Fruit fly (Drosophila melanogaster) whole organism, adult: ENCODE measurements around the gene GAPsec.

Experiments
- CG12768 ChIP-seq: fragments of 200-800 bp; sonication (Bioruptor generic); optimal IDR thresholded peaks from 2 replicates; lab custom pipeline; 2017; ENCODE audit warnings: missing biosample characterization, missing genetic modification characterization, mild to moderate bottlenecking, moderate library complexity, missing genetic modification reagents
- CG14711 ChIP-seq: fragments of 200-800 bp; sonication (Bioruptor generic); optimal IDR thresholded peaks from 2 replicates; lab custom pipeline; 2018; ENCODE audit warnings: missing biosample characterization, mild to moderate bottlenecking, missing genetic modification characterization, moderate library complexity
- CG1620 ChIP-seq: fragments of 200-800 bp; sonication (Bioruptor generic); optimal IDR thresholded peaks from 2 replicates; lab custom pipeline; 2016; ENCODE audit warnings: missing biosample characterization, missing genetic modification characterization
- CG33017 ChIP-seq: fragments of 200-800 bp; sonication (Bioruptor generic); optimal IDR thresholded peaks from 2 replicates; lab custom pipeline; 2018; ENCODE audit warnings: missing biosample characterization, mild to moderate bottlenecking, missing genetic modification characterization, moderate library complexity
- CG5204 ChIP-seq: fragments of 200-800 bp; sonication (Bioruptor generic); optimal IDR thresholded peaks from 2 replicates; lab custom pipeline; 2016; ENCODE audit warnings: missing biosample characterization, missing genetic modification characterization
- CG7045 ChIP-seq: fragments of 200-800 bp; sonication (Bioruptor generic); optimal IDR thresholded peaks from 2 replicates; lab custom pipeline; 2017; ENCODE audit warnings: missing biosample characterization, mild to moderate bottlenecking, missing genetic modification characterization
- CG7101 ChIP-seq: fragments of 200-800 bp; sonication (Bioruptor generic); optimal IDR thresholded peaks from 2 replicates; lab custom pipeline; 2018; ENCODE audit warnings: missing biosample characterization, mild to moderate bottlenecking, missing genetic modification characterization, moderate library complexity
- Clk ChIP-seq: fragments of 200-800 bp; sonication (Bioruptor generic); optimal IDR thresholded peaks from 2 replicates; lab custom pipeline; 2017; ENCODE audit warnings: missing biosample characterization, missing genetic modification characterization
- Crg-1 ChIP-seq: fragments of 200-800 bp; sonication (Bioruptor generic); optimal IDR thresholded peaks from 2 replicates; lab custom pipeline; 2016; ENCODE audit warnings: missing biosample characterization, missing genetic modification characterization
- Hr96 ChIP-seq: fragments of 200-800 bp; sonication (Bioruptor generic); optimal IDR thresholded peaks from 2 replicates; lab custom pipeline; 2016; ENCODE audit warnings: missing biosample characterization, missing genetic modification characterization
- Mnt ChIP-seq: fragments of 200-800 bp; sonication (Bioruptor generic); optimal IDR thresholded peaks from 2 replicates; lab custom pipeline; 2016; ENCODE audit warnings: missing biosample characterization, mild to moderate bottlenecking, missing genetic modification characterization
- bab1 ChIP-seq: fragments of 200-800 bp; sonication (Bioruptor generic); optimal IDR thresholded peaks from 3 replicates; lab custom pipeline; 2019; ENCODE audit warnings: missing biosample characterization, mild to moderate bottlenecking, missing genetic modification characterization, moderate library complexity
- cic ChIP-seq: fragments of 200-800 bp; sonication (Bioruptor generic); optimal IDR thresholded peaks from 2 replicates; lab custom pipeline; 2017; ENCODE audit warnings: missing biosample characterization, mild to moderate bottlenecking, missing genetic modification characterization, moderate library complexity
- cnc ChIP-seq, 2 experiments: fragments of >200 bp; optimal IDR thresholded peaks; 2 replicates each; lab custom pipeline; 2017
- kay ChIP-seq: fragments of 200-800 bp; sonication (Bioruptor generic); peaks from one replicate; lab custom pipeline; 2016; ENCODE audit warnings: missing biosample characterization, missing genetic modification characterization, borderline replicate concordance
- ovo ChIP-seq: fragments of 200-800 bp; sonication (Bioruptor generic); optimal IDR thresholded peaks from 2 replicates; lab custom pipeline; 2016; ENCODE audit warnings: missing biosample characterization, missing genetic modification characterization
- pad ChIP-seq: fragments of 200-800 bp; sonication (Bioruptor generic); optimal IDR thresholded peaks from 3 replicates; lab custom pipeline; 2017; ENCODE audit warnings: missing biosample characterization, missing genetic modification characterization, mild to moderate bottlenecking, moderate library complexity, missing genetic modification reagents
- tj ChIP-seq: fragments of 200-800 bp; sonication (Bioruptor generic); optimal IDR thresholded peaks from 3 replicates; lab custom pipeline; 2017; ENCODE audit warnings: missing biosample characterization, mild to moderate bottlenecking, missing genetic modification characterization, moderate library complexity
- toe ChIP-seq: fragments of 200-800 bp; sonication (Bioruptor generic); optimal IDR thresholded peaks from 2 replicates; lab custom pipeline; 2016; ENCODE audit warnings: missing biosample characterization, missing genetic modification characterization

The GAPsec gene

dm6 chr3L:8667809-8668593, 44.3 kb upstream of the GAPsec start:
- no peak for TF ChIP-seq kay
- TF ChIP-seq bab1 (GFP tag; lab: Kevin White, UChicago): no peak
- TF ChIP-seq CG1620 (GFP tag; lab: Kevin White, UChicago): no peak
- TF ChIP-seq CG7101 (tag; lab: Kevin White, UChicago): no peak
- no peak for TF ChIP-seq CG12768 (GFP tag; lab: Kevin White, UChicago)
- TF ChIP-seq CG14711 (tag; lab: Kevin White, UChicago): no peak
- TF ChIP-seq cic: no peak
- no peak for TF ChIP-seq pad (GFP tag; lab: Kevin White, UChicago)
- no peak for TF ChIP-seq toe (GFP tag; lab: Kevin White, UChicago)
- no peak for TF ChIP-seq Mnt (GFP tag; lab: Kevin White, UChicago)
- no peak for TF ChIP-seq CG7045
- no peak for TF ChIP-seq Crg-1 (GFP tag; lab: Kevin White, UChicago)

- TF ChIP-seq Clk: no peak
- no peak for TF ChIP-seq tj (GFP tag; lab: Kevin White, UChicago)
- TF ChIP-seq CG12768 (GFP tag; lab: Kevin White, UChicago): no peak
- no peak for TF ChIP-seq CG14711 (tag; lab: Kevin White, UChicago)
- no peak for TF ChIP-seq CG5204 (GFP tag; lab: Kevin White, UChicago)
- TF ChIP-seq ovo (GFP tag; lab: Kevin White, UChicago): no peak
- no peak for TF ChIP-seq CG7045
- TF ChIP-seq Hr96: no peak
- no peak for TF ChIP-seq pad (GFP tag; lab: Kevin White, UChicago)
- no peak for TF ChIP-seq cnc (optimal IDR thresholded peaks at IDR 0.05; lab: Kevin White, UChicago)
- TF ChIP-seq toe (GFP tag; lab: Kevin White, UChicago): no peak
- no peak for TF ChIP-seq Crg-1 (GFP tag; lab: Kevin White, UChicago)
- no peak for TF ChIP-seq CG7101 (tag; lab: Kevin White, UChicago)
- TF ChIP-seq bab1 (GFP tag; lab: Kevin White, UChicago): no peak
- TF ChIP-seq CG33017: no peak
- TF ChIP-seq kay: no peak
These were observed 42.4 kb upstream of the GAPsec start for dm6 chr3L:8666098-8666497.

dm6 chr3L:8661793-8662669, 38.3 kb upstream of the GAPsec start:
- TF ChIP-seq CG5204 (GFP tag; lab: Kevin White, UChicago) (no peak), tj (GFP tag; lab: Kevin White, UChicago) (peak; percentile 99)

DNA sequence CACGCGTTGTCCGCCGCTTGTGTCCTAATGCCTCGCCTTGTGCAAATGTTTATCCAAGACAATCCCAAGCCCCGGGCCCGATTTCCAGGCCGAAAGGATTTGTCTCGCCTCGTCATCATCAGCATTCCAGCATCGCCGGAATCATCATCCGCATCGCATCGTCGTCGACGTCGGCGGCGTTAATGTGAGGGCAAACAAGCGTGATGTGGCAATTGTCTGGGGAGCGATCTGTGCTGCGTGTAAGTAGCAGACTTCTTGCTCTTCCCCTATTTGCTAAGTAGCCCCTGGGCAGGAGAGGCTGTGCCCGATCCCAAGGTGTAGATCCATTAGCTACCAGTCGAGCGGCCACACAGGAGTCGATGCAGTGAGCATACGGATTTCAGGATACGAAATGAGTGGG, 37.1 kb upstream of the GAPsec start:
- TF ChIP-seq kay (no peak), cic (no peak), CG7101 (tag; lab: Kevin White, UChicago) (no peak)

DNA sequence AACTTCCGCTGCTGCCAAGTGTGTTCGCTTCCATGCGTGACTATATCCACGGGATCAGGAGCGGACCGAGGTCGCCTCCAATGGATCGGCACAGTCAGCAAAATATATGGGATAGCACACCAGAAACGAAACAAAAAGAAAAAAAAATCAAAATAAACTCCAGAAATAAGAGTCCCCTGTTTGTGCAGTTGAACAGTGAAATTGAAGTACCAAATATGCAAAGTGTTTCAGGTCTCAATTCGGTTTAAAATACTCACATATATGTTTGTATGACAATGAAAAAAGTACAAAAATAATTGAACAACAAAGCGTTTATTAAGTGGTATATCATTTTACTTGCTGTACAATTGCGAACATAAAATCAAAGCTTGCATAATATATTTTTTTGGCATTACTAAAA, 35.9 kb upstream of the GAPsec start:
- peak; percentile 93 for TF ChIP-seq tj (GFP tag; lab: Kevin White, UChicago)
- TF ChIP-seq CG1620 (GFP tag; lab: Kevin White, UChicago): no peak

- no peak for TF ChIP-seq pad (GFP tag; lab: Kevin White, UChicago)
- TF ChIP-seq CG1620 (GFP tag; lab: Kevin White, UChicago): no peak
These were observed 34.1 kb upstream of the GAPsec start for dm6 chr3L:8657787-8658186.

- peak; percentile 43 for TF ChIP-seq CG5204 (GFP tag; lab: Kevin White, UChicago)
- no peak for TF ChIP-seq kay
- no peak for TF ChIP-seq CG7045
- no peak for TF ChIP-seq toe (GFP tag; lab: Kevin White, UChicago)
- TF ChIP-seq CG7101 (tag; lab: Kevin White, UChicago): peak; percentile 15
These were observed 33.7 kb upstream of the GAPsec start for dm6 chr3L:8657429-8657754.

- TF ChIP-seq CG7045: no peak
- peak; percentile 21 for TF ChIP-seq kay
- TF ChIP-seq toe (GFP tag; lab: Kevin White, UChicago): peak; percentile 48
These were observed 33.2 kb upstream of the GAPsec start for dm6 chr3L:8656725-8657428.
